Fruit fly (Drosophila melanogaster): Measurements from ENCODE around the gene CG4053.

CG4053 gene

dm6 chr3R:17087977-17088618, 43.9 kb downstream of the CG4053 start, which contains the start of gene cal1 (continued):
- peak; percentile 15 for TF ChIP-seq Ets97D (GFP tag; optimal IDR thresholded peaks at IDR 0.05)
- no peak for TF ChIP-seq otp (GFP tag; IDR thresholded peaks at IDR 0.05)
- peak; percentile 95 for TF ChIP-seq phol (tag; optimal IDR thresholded peaks at IDR 0.05)
- TF ChIP-seq CG2116 (GFP tag; optimal IDR thresholded peaks at IDR 0.05): peak; percentile 61

dm6 chr3R:17085029-17085807, 46.8 kb downstream of the CG4053 start, which contains the start of gene GckIII:
TSS of gene GckIII (plus strand) at chr3R:17085513.
- TF ChIP-seq Usf (GFP tag; optimal IDR thresholded peaks at IDR 0.05) (no peak), E2f1 (GFP tag; IDR thresholded peaks at IDR 0.05) (no peak), CG16815 (GFP tag; optimal IDR thresholded peaks at IDR 0.05) (no peak), gcm2 (GFP tag; optimal IDR thresholded peaks at IDR 0.05) (no peak), CG15011 (GFP tag; optimal IDR thresholded peaks at IDR 0.05) (no peak), Stat92E (GFP tag; optimal IDR thresholded peaks at IDR 0.05) (no peak), CG10565 (GFP tag; optimal IDR thresholded peaks at IDR 0.05) (no peak), CG10321 (GFP tag; IDR thresholded peaks at IDR 0.05) (no peak), nerfin-2 (GFP tag; IDR thresholded peaks at IDR 0.05; ENCODE audit: partially characterized antibody) (peak; percentile 57), shn (GFP tag; optimal IDR thresholded peaks at IDR 0.05) (no peak), sr (GFP tag; IDR thresholded peaks at IDR 0.05) (no peak), Atf3 (GFP tag; optimal IDR thresholded peaks at IDR 0.05) (no peak), Lim3 (GFP tag; IDR thresholded peaks at IDR 0.05) (no peak), pb (GFP tag; optimal IDR thresholded peaks at IDR 0.05) (no peak), Bgb (GFP tag; IDR thresholded peaks at IDR 0.05; ENCODE audit: partially characterized antibody) (peak; percentile 86), CG3838 (GFP tag; optimal IDR thresholded peaks at IDR 0.05) (no peak), lola (GFP tag; optimal IDR thresholded peaks at IDR 0.05) (no peak), Taf1 (GFP tag; IDR thresholded peaks at IDR 0.05) (no peak), CG9727 (GFP tag; optimal IDR thresholded peaks at IDR 0.05) (peak; percentile 5), Hr3 (GFP tag; optimal IDR thresholded peaks at IDR 0.05) (no peak), CG13296 (GFP tag; optimal IDR thresholded peaks at IDR 0.05) (no peak), unpg (GFP tag; optimal IDR thresholded peaks at IDR 0.05) (no peak), btn (GFP tag; optimal IDR thresholded peaks at IDR 0.05) (no peak), lov (optimal IDR thresholded peaks at IDR 0.05) (no peak), lov (GFP tag; IDR thresholded peaks at IDR 0.05) (no peak), disco-r (GFP tag; optimal IDR thresholded peaks at IDR 0.05) (no peak), Med (GFP tag) (peak; percentile 54), CG14965 (GFP tag; optimal IDR thresholded peaks at IDR 0.05; ENCODE audit: borderline replicate concordance) (no peak), E2f2 (GFP tag; IDR thresholded peaks at IDR 0.05) (peak; percentile 51; the same call in 1 of the 2 replicates), ato (GFP tag; IDR thresholded peaks at IDR 0.05; ENCODE audit: partially characterized antibody) (peak; percentile 37), h (optimal IDR thresholded peaks at IDR 0.05) (no peak), aop (GFP tag; IDR thresholded peaks at IDR 0.05) (no peak), Oaz (GFP tag; IDR thresholded peaks at IDR 0.05) (no peak), pita (GFP tag; optimal IDR thresholded peaks at IDR 0.05) (no peak), CG31441 (GFP tag; IDR thresholded peaks at IDR 0.05) (no peak), CG2875 (GFP tag; optimal IDR thresholded peaks at IDR 0.05) (no peak), CG6689 (GFP tag; IDR thresholded peaks at IDR 0.05) (no peak), CG6813 (GFP tag; optimal IDR thresholded peaks at IDR 0.05) (no peak), CG17328 (GFP tag; IDR thresholded peaks at IDR 0.05) (no peak), tap (tag; optimal IDR thresholded peaks at IDR 0.05) (no peak), CG9609 (GFP tag; optimal IDR thresholded peaks at IDR 0.05) (no peak), bcd (GFP tag; optimal IDR thresholded peaks at IDR 0.05) (no peak), CkIIα-i1 (GFP tag; IDR thresholded peaks at IDR 0.05) (no peak), CG34224 (GFP tag; IDR thresholded peaks at IDR 0.05; ENCODE audit: partially characterized antibody) (peak; percentile 93)

All from whole organism, embryonic.